Worm (Caenorhabditis elegans): ENCODE results near the gene slc-17.4.
A peak's percentile ranks its signal among the peaks of the same experiment; 100 is the strongest.

Gene slc-17.4

DNA sequence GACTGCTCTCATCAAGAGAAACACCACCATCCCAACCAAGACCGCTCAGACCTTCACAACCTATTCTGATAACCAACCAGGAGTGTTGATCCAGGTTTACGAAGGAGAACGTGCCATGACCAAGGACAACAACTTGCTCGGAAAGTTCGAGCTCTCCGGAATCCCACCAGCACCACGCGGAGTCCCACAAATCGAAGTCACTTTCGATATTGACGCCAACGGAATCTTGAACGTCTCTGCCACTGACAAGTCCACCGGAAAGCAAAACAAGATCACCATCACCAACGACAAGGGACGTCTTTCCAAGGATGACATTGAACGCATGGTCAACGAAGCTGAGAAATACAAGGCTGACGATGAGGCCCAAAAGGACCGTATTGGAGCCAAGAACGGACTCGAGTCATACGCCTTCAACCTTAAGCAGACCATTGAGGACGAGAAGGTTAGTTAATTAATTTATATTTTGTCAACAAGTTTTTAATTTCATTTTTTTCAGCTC lies 11.0 kb downstream of the slc-17.4 start:
- TF ChIP-seq lsy-2 (tag; optimal IDR thresholded peaks at IDR 0.05), result no peak
- no peak for TF ChIP-seq lin-39 (tag; optimal IDR thresholded peaks at IDR 0.05)
- peak; percentile 27 for TF ChIP-seq nhr-129 (tag; optimal IDR thresholded peaks at IDR 0.05)
- peak; percentile 90 for TF ChIP-seq ama-1 (optimal IDR thresholded peaks at IDR 0.05)
- no peak for TF ChIP-seq nhr-21 (tag; optimal IDR thresholded peaks at IDR 0.05)

DNA sequence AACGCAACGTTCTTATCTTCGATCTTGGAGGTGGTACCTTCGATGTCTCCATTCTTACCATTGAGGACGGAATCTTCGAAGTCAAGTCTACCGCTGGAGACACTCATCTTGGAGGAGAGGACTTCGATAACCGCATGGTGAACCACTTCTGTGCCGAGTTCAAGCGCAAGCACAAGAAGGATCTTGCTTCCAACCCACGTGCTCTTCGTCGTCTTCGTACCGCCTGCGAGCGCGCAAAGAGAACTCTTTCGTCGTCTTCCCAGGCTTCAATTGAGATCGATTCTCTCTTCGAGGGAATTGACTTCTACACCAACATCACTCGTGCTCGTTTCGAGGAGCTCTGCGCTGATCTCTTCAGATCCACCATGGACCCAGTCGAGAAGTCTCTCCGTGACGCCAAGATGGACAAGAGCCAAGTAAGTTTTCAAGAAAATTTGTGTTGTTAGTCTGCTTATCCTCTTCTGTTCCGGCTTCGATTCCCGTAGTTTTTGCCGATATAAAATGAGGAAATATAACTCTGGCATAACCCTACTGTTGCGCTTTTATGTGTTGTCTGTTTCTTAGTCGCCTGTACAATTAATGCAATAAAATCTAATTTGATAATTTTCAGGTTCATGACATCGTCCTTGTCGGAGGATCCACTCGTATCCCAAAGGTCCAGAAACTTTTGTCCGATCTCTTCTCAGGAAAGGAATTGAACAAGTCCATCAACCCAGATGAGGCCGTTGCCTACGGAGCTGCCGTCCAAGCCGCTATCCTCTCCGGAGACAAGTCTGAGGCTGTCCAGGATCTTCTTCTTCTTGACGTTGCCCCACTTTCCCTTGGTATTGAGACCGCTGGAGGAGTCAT lies 11.7 kb downstream of the slc-17.4 start:
- TF ChIP-seq lsy-2 (tag; optimal IDR thresholded peaks at IDR 0.05) (no peak), snpc-4 (tag; optimal IDR thresholded peaks at IDR 0.05) (no peak), elt-1 (tag; optimal IDR thresholded peaks at IDR 0.05) (no peak), nhr-10 (tag; optimal IDR thresholded peaks at IDR 0.05) (no peak), ama-1 (optimal IDR thresholded peaks at IDR 0.05) (peak; percentile 87), crh-2 (tag; optimal IDR thresholded peaks at IDR 0.05) (peak; percentile 42), unc-39 (tag; optimal IDR thresholded peaks at IDR 0.05) (no peak), nhr-25 (tag; optimal IDR thresholded peaks at IDR 0.05) (no peak), nhr-11 (tag; optimal IDR thresholded peaks at IDR 0.05) (peak; percentile 45), R02D3.7 (tag; optimal IDR thresholded peaks at IDR 0.05) (no peak), ztf-1 (GFP tag; conservative IDR thresholded peaks at IDR 0.05) (no peak)

DNA sequence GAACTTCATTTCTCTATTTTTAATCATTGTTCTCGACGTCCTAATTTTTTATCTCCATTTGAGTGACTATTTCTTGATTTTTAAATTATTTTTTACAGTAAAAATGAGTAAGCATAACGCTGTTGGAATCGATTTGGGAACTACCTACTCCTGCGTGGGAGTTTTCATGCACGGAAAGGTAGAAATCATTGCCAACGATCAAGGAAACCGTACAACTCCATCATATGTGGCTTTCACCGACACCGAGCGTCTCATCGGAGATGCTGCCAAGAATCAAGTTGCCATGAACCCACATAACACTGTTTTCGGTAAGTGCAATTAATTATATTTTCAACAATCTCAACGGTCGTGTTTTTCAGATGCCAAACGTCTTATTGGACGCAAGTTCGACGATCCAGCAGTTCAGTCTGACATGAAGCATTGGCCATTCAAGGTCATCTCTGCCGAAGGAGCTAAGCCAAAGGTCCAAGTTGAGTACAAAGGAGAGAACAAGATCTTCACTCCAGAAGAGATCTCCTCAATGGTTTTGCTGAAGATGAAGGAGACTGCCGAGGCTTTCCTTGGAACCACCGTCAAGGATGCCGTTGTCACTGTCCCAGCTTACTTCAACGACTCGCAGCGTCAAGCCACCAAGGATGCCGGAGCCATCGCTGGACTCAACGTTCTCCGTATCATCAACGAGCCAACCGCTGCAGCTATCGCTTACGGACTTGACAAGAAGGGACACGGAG lies 12.5 kb downstream of the slc-17.4 start, which contains the start of gene hsp-1:
hsp-1 (plus strand) TSS at position 99 of the 731 bp plus-strand sequence.
- no peak for TF ChIP-seq nhr-10 (tag; optimal IDR thresholded peaks at IDR 0.05)
- TF ChIP-seq ama-1 (optimal IDR thresholded peaks at IDR 0.05), result peak; percentile 13
- no peak for TF ChIP-seq elt-3 (tag; optimal IDR thresholded peaks at IDR 0.05)

DNA sequence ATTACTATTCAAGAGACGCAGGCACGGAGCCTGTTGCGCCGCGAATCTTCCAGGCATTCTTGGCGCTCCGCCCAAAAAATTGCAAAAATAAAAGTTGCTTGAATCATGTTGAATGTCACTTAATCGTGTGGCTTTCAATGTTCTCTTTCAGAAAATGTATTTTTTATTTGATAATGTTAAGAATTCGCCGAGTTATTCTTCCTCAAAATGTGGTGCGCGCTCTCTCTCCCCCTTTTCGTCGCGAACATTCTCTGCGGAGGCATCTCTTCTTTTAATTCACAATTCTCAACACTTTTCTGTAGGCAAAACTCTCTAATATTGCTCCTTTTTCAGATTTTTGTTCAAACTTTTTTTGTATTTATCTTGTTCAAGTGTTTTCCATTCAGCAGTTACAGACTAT lies 13.2 kb downstream of the slc-17.4 start:
- TF ChIP-seq ama-1 (optimal IDR thresholded peaks at IDR 0.05), result peak; percentile 92
- no peak for TF ChIP-seq elt-3 (tag; optimal IDR thresholded peaks at IDR 0.05)
- peak; percentile 97 for TF ChIP-seq sem-4 (tag; optimal IDR thresholded peaks at IDR 0.05)
- TF ChIP-seq nhr-129 (tag; optimal IDR thresholded peaks at IDR 0.05), result peak; percentile 96
- peak; percentile 92 for TF ChIP-seq fos-1 (tag; optimal IDR thresholded peaks at IDR 0.05)
- TF ChIP-seq egl-27 (tag; optimal IDR thresholded peaks at IDR 0.05), result peak; percentile 95
- peak; percentile 62 for TF ChIP-seq R02D3.7 (tag; optimal IDR thresholded peaks at IDR 0.05)
- peak; percentile 78 for TF ChIP-seq nhr-237 (tag; optimal IDR thresholded peaks at IDR 0.05)
- TF ChIP-seq nhr-23 (tag; optimal IDR thresholded peaks at IDR 0.05), result no peak
- TF ChIP-seq skn-1 (tag; optimal IDR thresholded peaks at IDR 0.05), result peak; percentile 43
- TF ChIP-seq Y55F3AM.14 (GFP tag; optimal IDR thresholded peaks at IDR 0.05), result peak; percentile 98
- TF ChIP-seq nhr-12 (tag; optimal IDR thresholded peaks at IDR 0.05), result no peak
- TF ChIP-seq gmeb-1 (tag; optimal IDR thresholded peaks at IDR 0.05), result peak; percentile 86
- TF ChIP-seq nhr-77 (tag; optimal IDR thresholded peaks at IDR 0.05), result peak; percentile 71
- peak; percentile 65 for TF ChIP-seq snpc-4 (tag; optimal IDR thresholded peaks at IDR 0.05)
- TF ChIP-seq nhr-6 (tag; optimal IDR thresholded peaks at IDR 0.05), result peak; percentile 93
- TF ChIP-seq unc-39 (tag; optimal IDR thresholded peaks at IDR 0.05), result no peak
- peak; percentile 75 for TF ChIP-seq ZK546.5 (tag; optimal IDR thresholded peaks at IDR 0.05)
- peak; percentile 95 for TF ChIP-seq ztf-4 (tag; optimal IDR thresholded peaks at IDR 0.05)
- peak; percentile 97 for TF ChIP-seq C34F6.9 (tag; optimal IDR thresholded peaks at IDR 0.05)
- TF ChIP-seq crh-2 (tag; optimal IDR thresholded peaks at IDR 0.05), result peak; percentile 95
- no peak for TF ChIP-seq mbf-1 (tag; optimal IDR thresholded peaks at IDR 0.05)
- no peak for TF ChIP-seq alr-1 (tag; optimal IDR thresholded peaks at IDR 0.05)
- peak; percentile 96 for TF ChIP-seq nhr-21 (tag; optimal IDR thresholded peaks at IDR 0.05)
- peak; percentile 98 for TF ChIP-seq unc-55 (GFP tag; optimal IDR thresholded peaks at IDR 0.05)
- no peak for TF ChIP-seq aly-2 (tag; optimal IDR thresholded peaks at IDR 0.05)
- TF ChIP-seq mab-5 (tag; optimal IDR thresholded peaks at IDR 0.05), result peak; percentile 90
- peak in 1 of 2 experiments; percentile 76 for TF ChIP-seq mdl-1 (tag; optimal IDR thresholded peaks at IDR 0.05)
- peak; percentile 43 for TF ChIP-seq lin-39 (tag; optimal IDR thresholded peaks at IDR 0.05)
- TF ChIP-seq nhr-25 (tag; optimal IDR thresholded peaks at IDR 0.05), result peak; percentile 97
- peak; percentile 82 for TF ChIP-seq blmp-1 (tag; optimal IDR thresholded peaks at IDR 0.05; ENCODE audit: insufficient read depth)
- peak; percentile 95 for TF ChIP-seq lin-13 (GFP tag; optimal IDR thresholded peaks at IDR 0.05)
- peak; percentile 89; the same call in 1 of the 2 replicates for TF ChIP-seq ztf-1 (GFP tag; conservative IDR thresholded peaks at IDR 0.05)
- peak; percentile 92 to 95 for TF ChIP-seq lsy-2 (tag; optimal IDR thresholded peaks at IDR 0.05)
- peak; percentile 83 for TF ChIP-seq nhr-10 (tag; optimal IDR thresholded peaks at IDR 0.05)
- peak; percentile 26 for TF ChIP-seq ceh-16 (tag; optimal IDR thresholded peaks at IDR 0.05)
- TF ChIP-seq unc-62 (GFP tag; optimal IDR thresholded peaks at IDR 0.05), result peak; percentile 38
- TF ChIP-seq lin-11 (tag; optimal IDR thresholded peaks at IDR 0.05), result peak; percentile 89
- TF ChIP-seq elt-1 (tag; optimal IDR thresholded peaks at IDR 0.05), result no peak
- peak; percentile 35 for TF ChIP-seq ztf-11 (tag; optimal IDR thresholded peaks at IDR 0.05)
